Fruit fly (Drosophila melanogaster) whole organism, wandering third instar larva: ENCODE measurements around the gene CG4598.

ENCODE experiments used
- Abd-B ChIP-seq: fragments of >200 bp; optimal IDR thresholded peaks from 2 replicates; lab custom pipeline; 2017; ENCODE audit warnings: missing biosample characterization, missing genetic modification characterization
- CG32264 ChIP-seq: fragments of 200-800 bp; sonication (Bioruptor generic); optimal IDR thresholded peaks from 2 replicates; lab custom pipeline; 2016; ENCODE audit warnings: missing biosample characterization, missing genetic modification characterization
- CG9705 ChIP-seq: fragments of 200-800 bp; sonication (Bioruptor generic); optimal IDR thresholded peaks from 2 replicates; lab custom pipeline; 2018; ENCODE audit warnings: missing biosample characterization, mild to moderate bottlenecking, missing genetic modification characterization
- CrebA ChIP-seq: fragments of 200-800 bp; sonication (Bioruptor generic); optimal IDR thresholded peaks from 2 replicates; lab custom pipeline; 2016; ENCODE audit warnings: missing biosample characterization, mild to moderate bottlenecking, missing genetic modification characterization, borderline replicate concordance
- Dfd ChIP-seq: fragments of >200 bp; optimal IDR thresholded peaks from 2 replicates; lab custom pipeline; 2017; ENCODE audit warnings: missing biosample characterization, missing genetic modification characterization
- Dif ChIP-seq: fragments of 200-275, 200-300 bp; sonication (Bioruptor generic); optimal IDR thresholded peaks from 2 replicates; lab custom pipeline; 2018; ENCODE audit warnings: missing biosample characterization, missing genetic modification characterization; ENCODE audit not compliant: partially characterized antibody
- GATAd ChIP-seq: sonication (Bioruptor generic); optimal IDR thresholded peaks from 2 replicates; lab custom pipeline; 2016; ENCODE audit warnings: missing biosample characterization, missing genetic modification characterization
- HLH106 ChIP-seq: fragments of 200-800 bp; optimal IDR thresholded peaks from 3 replicates; lab custom pipeline; 2019; ENCODE audit warnings: missing biosample characterization, mild to moderate bottlenecking, missing genetic modification characterization, moderate library complexity
- Hnf4 ChIP-seq: fragments of 200-800 bp; sonication (Bioruptor generic); optimal IDR thresholded peaks from 2 replicates; lab custom pipeline; 2016; ENCODE audit warnings: missing biosample characterization, mild to moderate bottlenecking, missing genetic modification characterization
- Hr78 ChIP-seq: fragments of >200 bp; optimal IDR thresholded peaks from 2 replicates; lab custom pipeline; 2017; ENCODE audit warnings: missing biosample characterization, missing genetic modification characterization
- Hr83 ChIP-seq: fragments of 200-300 bp; sonication (Bioruptor generic); optimal IDR thresholded peaks from 2 replicates; lab custom pipeline; 2016; ENCODE audit warnings: missing biosample characterization, mild to moderate bottlenecking, missing genetic modification characterization, moderate library complexity; ENCODE audit not compliant: poor library complexity, severe bottlenecking
- Jra ChIP-seq: sonication (Bioruptor generic); optimal IDR thresholded peaks from 2 replicates; lab custom pipeline; 2016; ENCODE audit warnings: missing biosample characterization, missing genetic modification characterization
- Mio ChIP-seq: sonication (Bioruptor generic); optimal IDR thresholded peaks from 2 replicates; lab custom pipeline; 2016; ENCODE audit warnings: missing biosample characterization, missing genetic modification characterization
- Myc ChIP-seq: fragments of >200 bp; optimal IDR thresholded peaks from 2 replicates; lab custom pipeline; 2017
- N ChIP-seq: fragments of >200 bp; optimal IDR thresholded peaks from 2 replicates; lab custom pipeline; 2018; ENCODE audit warnings: missing biosample characterization, missing external identifiers, missing genetic modification characterization
- OdsH ChIP-seq: fragments of 200-800 bp; sonication (Bioruptor generic); optimal IDR thresholded peaks from 2 replicates; lab custom pipeline; 2016; ENCODE audit warnings: missing biosample characterization, mild to moderate bottlenecking, missing genetic modification characterization
- Rel ChIP-seq, 2 experiments: fragments of 200-800 bp; sonication (Bioruptor generic) in 1 of 2; optimal IDR thresholded peaks; 2 replicates in 1 of 2; 3 replicates in 1 of 2; lab custom pipeline; 2016 to 2019; ENCODE audit warnings: mild to moderate bottlenecking in 2 of 2, missing biosample characterization in 2 of 2, missing genetic modification characterization in 2 of 2, moderate library complexity in 1 of 2
- Sp1 ChIP-seq: fragments of 200-800 bp; sonication (Bioruptor generic); optimal IDR thresholded peaks from 3 replicates; lab custom pipeline; 2019; ENCODE audit warnings: missing biosample characterization, mild to moderate bottlenecking, missing genetic modification characterization, moderate library complexity
- Vsx2 ChIP-seq: fragments of 200-300, 225-300 bp; sonication (Bioruptor generic); optimal IDR thresholded peaks from 2 replicates; lab custom pipeline; 2018; ENCODE audit warnings: missing biosample characterization, missing genetic modification characterization; ENCODE audit not compliant: partially characterized antibody
- br ChIP-seq: fragments of 200-800 bp; sonication (Bioruptor generic); optimal IDR thresholded peaks from 2 replicates; lab custom pipeline; 2016; ENCODE audit warnings: missing biosample characterization, missing genetic modification characterization
- brk ChIP-seq: fragments of 200-800 bp; sonication (Bioruptor generic); optimal IDR thresholded peaks from 2 replicates; lab custom pipeline; 2016; ENCODE audit warnings: missing biosample characterization, mild to moderate bottlenecking, missing genetic modification characterization
- dl ChIP-seq, 2 experiments: fragments of 175-275, 200-275 bp in 1 of 2; fragments of 200-275 bp in 1 of 2; sonication (Bioruptor generic); optimal IDR thresholded peaks; lab custom pipeline; 2018; ENCODE audit warnings: mild to moderate bottlenecking in 2 of 2, missing biosample characterization in 2 of 2, missing genetic modification characterization in 2 of 2, moderate library complexity in 2 of 2; ENCODE audit not compliant: partially characterized antibody in 2 of 2, insufficient read depth in 1 of 2
- dmrt93B ChIP-seq: fragments of 200-800 bp; sonication (Bioruptor generic); optimal IDR thresholded peaks from 2 replicates; lab custom pipeline; 2018; ENCODE audit warnings: missing biosample characterization, mild to moderate bottlenecking, missing genetic modification characterization
- dsf ChIP-seq: sonication (Bioruptor generic); optimal IDR thresholded peaks from 2 replicates; lab custom pipeline; 2016; ENCODE audit warnings: missing biosample characterization, missing genetic modification characterization, borderline replicate concordance
- ey ChIP-seq: fragments of 200-800 bp; sonication (Bioruptor generic); optimal IDR thresholded peaks from 2 replicates; lab custom pipeline; 2016; ENCODE audit warnings: missing biosample characterization, missing genetic modification characterization
- foxo ChIP-seq, 2 experiments: fragments of 200-800 bp; sonication (Bioruptor generic); optimal IDR thresholded peaks; 2 replicates in 1 of 2; 3 replicates in 1 of 2; lab custom pipeline; 2016 to 2017; ENCODE audit warnings: missing biosample characterization in 2 of 2, missing genetic modification characterization in 2 of 2
- fru ChIP-seq: fragments of 200-800 bp; sonication (Bioruptor generic); optimal IDR thresholded peaks from 3 replicates; lab custom pipeline; 2016; ENCODE audit warnings: missing biosample characterization, mild to moderate bottlenecking, missing genetic modification characterization
- h ChIP-seq: fragments of 200-800 bp; sonication (Bioruptor generic); optimal IDR thresholded peaks from 3 replicates; lab custom pipeline; 2016; ENCODE audit warnings: missing biosample characterization, mild to moderate bottlenecking, missing genetic modification characterization
- jim ChIP-seq: fragments of 175-275, 200-325 bp; sonication (Bioruptor generic); optimal IDR thresholded peaks from 2 replicates; lab custom pipeline; 2016; ENCODE audit warnings: missing biosample characterization, mild to moderate bottlenecking, missing genetic modification characterization
- lola ChIP-seq: fragments of >200 bp; optimal IDR thresholded peaks from 2 replicates; lab custom pipeline; 2017; ENCODE audit warnings: missing biosample characterization, missing genetic modification characterization
- pan ChIP-seq: fragments of >200 bp; optimal IDR thresholded peaks from 2 replicates; lab custom pipeline; 2017
- psq ChIP-seq: fragments of 200-800 bp; sonication (Bioruptor generic); optimal IDR thresholded peaks from 3 replicates; lab custom pipeline; 2017; ENCODE audit warnings: missing biosample characterization, mild to moderate bottlenecking, missing genetic modification characterization, moderate library complexity
- rgr ChIP-seq: fragments of 200-800 bp; sonication (Bioruptor generic); optimal IDR thresholded peaks from 3 replicates; lab custom pipeline; 2016; ENCODE audit warnings: missing biosample characterization, mild to moderate bottlenecking, missing genetic modification characterization
- sage ChIP-seq: fragments of 200-800 bp; sonication (Bioruptor generic); optimal IDR thresholded peaks from 2 replicates; lab custom pipeline; 2016; ENCODE audit warnings: missing biosample characterization, mild to moderate bottlenecking, missing genetic modification characterization
- sv ChIP-seq: fragments of 200-800 bp; sonication (Bioruptor generic); optimal IDR thresholded peaks from 3 replicates; lab custom pipeline; 2016; ENCODE audit warnings: missing biosample characterization, missing genetic modification characterization
- tai ChIP-seq: sonication (Bioruptor generic); optimal IDR thresholded peaks from 2 replicates; lab custom pipeline; 2016; ENCODE audit warnings: missing biosample characterization, missing genetic modification characterization
- usp ChIP-seq: fragments of >200 bp; optimal IDR thresholded peaks from 2 replicates; lab custom pipeline; 2017; ENCODE audit warnings: missing biosample characterization, missing genetic modification characterization
- woc ChIP-seq: sonication (Bioruptor generic); optimal IDR thresholded peaks from 2 replicates; lab custom pipeline; 2016; ENCODE audit warnings: missing biosample characterization, mild to moderate bottlenecking, missing genetic modification characterization

CG4598 gene

DNA sequence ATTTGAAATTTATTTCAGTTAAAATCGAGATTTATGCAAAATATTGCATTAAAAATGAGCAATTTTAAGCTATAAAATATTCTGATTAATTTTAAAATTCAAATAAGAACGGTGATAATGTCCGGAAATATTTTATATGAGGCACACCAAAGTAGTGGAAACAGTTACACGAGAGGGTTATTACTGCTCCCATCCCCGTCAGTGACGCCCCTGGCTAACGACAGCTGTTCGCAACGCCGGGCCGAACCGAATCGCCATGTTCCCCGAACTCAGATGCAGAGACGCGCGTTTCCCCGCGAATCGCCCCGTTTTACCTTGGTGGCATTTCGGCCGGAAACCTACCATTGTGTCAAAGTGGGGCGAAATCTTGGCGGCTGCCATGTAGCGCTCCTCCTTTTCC, 6.6 kb upstream of the CG4598 start (continued):
- no peak for TF ChIP-seq GATAd (GFP tag; lab: Kevin White, UChicago)
- peak; percentile 7 for TF ChIP-seq ey
- no peak for TF ChIP-seq Dfd (GFP tag; lab: Kevin White, UChicago)

dm6 chr2L:9912570-9913260, 5.7 kb upstream of the CG4598 start, which contains the start of the genes Etl1 and Srp54:
Gene Etl1, minus strand, starts transcription at chr2L:9912608.
Gene Srp54, plus strand, starts transcription at chr2L:9912911.
- TF ChIP-seq Jra (GFP tag; lab: Kevin White, UChicago) (peak; percentile 30), h (GFP tag; lab: Kevin White, UChicago) (peak; percentile 13), Hr83 (GFP tag; lab: Kevin White, UChicago) (peak; percentile 2), dsf (GFP tag; lab: Kevin White, UChicago) (no peak), Abd-B (no peak), dl (GFP tag; optimal IDR thresholded peaks at IDR 0.05; lab: Kevin White, UChicago; ENCODE audit: insufficient read depth in 1 of 2, partially characterized antibody in 2 of 2) (no peak), Rel (GFP tag; optimal IDR thresholded peaks at IDR 0.05; lab: Kevin White, UChicago) (no peak), Rel (tag; optimal IDR thresholded peaks at IDR 0.05; lab: Kevin White, UChicago) (peak; percentile 1), Hnf4 (GFP tag; lab: Kevin White, UChicago) (peak; percentile 31), Mio (GFP tag; lab: Kevin White, UChicago) (no peak), brk (no peak), Myc (lab: Kevin White, UChicago) (peak; percentile 2), foxo (GFP tag; optimal IDR thresholded peaks at IDR 0.05; lab: Kevin White, UChicago) (peak in 1 of 2 experiments; percentile 25)

DNA sequence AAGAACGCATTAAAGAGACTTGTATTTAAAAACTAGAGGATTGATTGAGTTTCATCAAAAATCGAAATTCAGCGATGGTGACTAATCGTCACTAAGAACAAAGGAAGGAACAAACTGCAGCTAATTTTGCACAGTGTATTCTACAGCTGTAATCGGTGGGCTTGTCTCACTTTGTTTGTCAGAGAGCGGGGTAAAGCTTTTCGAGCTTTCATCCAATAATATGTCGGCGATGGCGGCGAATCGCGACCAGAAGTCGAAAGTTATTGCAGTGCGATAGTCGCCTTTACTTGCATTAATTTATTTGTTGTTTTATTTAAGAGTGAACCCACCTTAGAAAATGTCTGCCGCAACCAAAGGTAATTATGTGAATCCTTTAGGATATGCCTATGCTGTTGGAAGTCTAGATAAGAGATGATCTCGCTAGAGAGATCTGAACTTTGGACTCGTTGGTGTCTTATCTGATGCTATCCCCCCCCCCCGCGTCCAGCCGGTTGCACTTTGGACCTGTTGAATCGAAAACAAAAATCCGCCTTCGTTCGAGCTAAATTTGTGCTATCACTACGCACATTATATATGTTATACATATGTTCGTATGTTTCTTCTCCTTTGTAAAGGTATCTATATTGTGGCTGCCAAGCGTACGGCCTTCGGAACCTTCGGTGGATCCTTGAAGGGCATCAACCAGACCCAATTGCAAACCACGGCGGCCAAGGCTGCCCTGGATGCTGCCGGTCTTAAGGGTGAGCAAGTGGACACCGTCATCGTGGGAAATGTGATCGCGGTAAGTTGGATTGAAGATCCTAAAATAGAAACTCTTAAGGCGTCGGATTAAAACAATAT, 3.2 kb upstream of the CG4598 start, which contains the start of gene yip2:
Gene yip2 (plus strand): TSS at position 243 of the 840 bp plus-strand sequence.
- peak; percentile 61 for TF ChIP-seq h (GFP tag; lab: Kevin White, UChicago)
- no peak for TF ChIP-seq N
- TF ChIP-seq Abd-B: no peak
- TF ChIP-seq fru (GFP tag; lab: Kevin White, UChicago): peak; percentile 64
- TF ChIP-seq jim (GFP tag; lab: Kevin White, UChicago): no peak
- TF ChIP-seq CrebA (GFP tag; lab: Kevin White, UChicago): no peak
- TF ChIP-seq Jra (GFP tag; lab: Kevin White, UChicago): peak; percentile 85
- peak; percentile 82 for TF ChIP-seq Sp1 (GFP tag; lab: Kevin White, UChicago)
- TF ChIP-seq Myc (lab: Kevin White, UChicago): no peak
- TF ChIP-seq CG32264 (GFP tag; lab: Kevin White, UChicago): no peak
- TF ChIP-seq dsf (GFP tag; lab: Kevin White, UChicago): peak; percentile 19
- no peak for TF ChIP-seq usp (GFP tag; lab: Kevin White, UChicago)
- peak; percentile 35 for TF ChIP-seq OdsH
- peak; percentile 61 for TF ChIP-seq rgr (GFP tag; lab: Kevin White, UChicago)
- peak; percentile 61 for TF ChIP-seq woc (GFP tag; lab: Kevin White, UChicago)
- no peak for TF ChIP-seq tai (GFP tag; lab: Kevin White, UChicago)
- TF ChIP-seq Dif: no peak
- no peak for TF ChIP-seq dl (GFP tag; optimal IDR thresholded peaks at IDR 0.05; lab: Kevin White, UChicago; ENCODE audit: insufficient read depth in 1 of 2, partially characterized antibody in 2 of 2)
- TF ChIP-seq brk: no peak
- no peak for TF ChIP-seq dmrt93B (GFP tag; lab: Kevin White, UChicago)
- no peak for TF ChIP-seq Dfd (GFP tag; lab: Kevin White, UChicago)
- no peak for TF ChIP-seq lola
- peak; percentile 58 for TF ChIP-seq sage (GFP tag; lab: Kevin White, UChicago)
- peak; percentile 22 for TF ChIP-seq Hr83 (GFP tag; lab: Kevin White, UChicago)
- no peak for TF ChIP-seq Mio (GFP tag; lab: Kevin White, UChicago)
- peak; percentile 42 for TF ChIP-seq ey
- peak; percentile 26 for TF ChIP-seq sv (GFP tag; lab: Kevin White, UChicago)
- TF ChIP-seq Hr78 (GFP tag; lab: Kevin White, UChicago): no peak
- TF ChIP-seq GATAd (GFP tag; lab: Kevin White, UChicago): no peak
- TF ChIP-seq CG9705: peak; percentile 48
- peak; percentile 100 for TF ChIP-seq Hnf4 (GFP tag; lab: Kevin White, UChicago)
- TF ChIP-seq pan: no peak
- peak; percentile 35 for TF ChIP-seq HLH106 (tag; lab: Kevin White, UChicago)
- TF ChIP-seq psq (GFP tag; lab: Kevin White, UChicago): peak; percentile 43
- TF ChIP-seq Vsx2 (GFP tag; lab: Kevin White, UChicago): no peak
- peak; percentile 86 for TF ChIP-seq Rel (GFP tag; optimal IDR thresholded peaks at IDR 0.05; lab: Kevin White, UChicago)
- peak; percentile 71 for TF ChIP-seq Rel (tag; optimal IDR thresholded peaks at IDR 0.05; lab: Kevin White, UChicago)
- peak; percentile 17 to 59 for TF ChIP-seq foxo (GFP tag; optimal IDR thresholded peaks at IDR 0.05; lab: Kevin White, UChicago)
- TF ChIP-seq br (GFP tag; lab: Kevin White, UChicago): peak; percentile 65
